Fruit fly (Drosophila melanogaster): Measurements from ENCODE around the gene CG1750.

Gene CG1750

dm6 chr3R:31252093-31252962, 2.4 kb downstream of the CG1750 start, which contains the start of the genes qless and mRpL32 (continued):
- TF ChIP-seq Doc3 (GFP tag; IDR thresholded peaks at IDR 0.05; ENCODE audit: partially characterized antibody) = peak; percentile 86
- TF ChIP-seq abd-A (tag; optimal IDR thresholded peaks at IDR 0.05) = no peak
- TF ChIP-seq Spps (tag; optimal IDR thresholded peaks at IDR 0.05) = peak; percentile 26
- TF ChIP-seq Fer3 (tag; optimal IDR thresholded peaks at IDR 0.05) = no peak
- no peak for TF ChIP-seq hth (optimal IDR thresholded peaks at IDR 0.05)
- no peak for TF ChIP-seq Eip74EF (GFP tag; optimal IDR thresholded peaks at IDR 0.05)
- TF ChIP-seq CG12236 (GFP tag; optimal IDR thresholded peaks at IDR 0.05) = no peak
- TF ChIP-seq CG14860 (GFP tag; IDR thresholded peaks at IDR 0.05; ENCODE audit: partially characterized antibody) = peak; percentile 55; the same call in 2 of the 3 replicates
- peak; percentile 24; the same call in 1 of the 3 replicates for TF ChIP-seq Opbp (GFP tag; IDR thresholded peaks at IDR 0.05; ENCODE audit: partially characterized antibody)
- no peak; the same call in 1 of the 2 replicates for TF ChIP-seq dimm (GFP tag; IDR thresholded peaks at IDR 0.05)
- TF ChIP-seq Atf-2 (GFP tag; optimal IDR thresholded peaks at IDR 0.05) = peak; percentile 25
- peak; percentile 51 for TF ChIP-seq CG10267 (tag; optimal IDR thresholded peaks at IDR 0.05)
- TF ChIP-seq gcm (GFP tag; optimal IDR thresholded peaks at IDR 0.05) = peak; percentile 24
- peak; percentile 35 for TF ChIP-seq CG12659 (GFP tag; optimal IDR thresholded peaks at IDR 0.05)
- peak; percentile 41 for TF ChIP-seq bcd (GFP tag; optimal IDR thresholded peaks at IDR 0.05)
- no peak for TF ChIP-seq CG17568 (GFP tag; optimal IDR thresholded peaks at IDR 0.05)
- no peak for TF ChIP-seq psq (GFP tag; optimal IDR thresholded peaks at IDR 0.05)
- no peak for TF ChIP-seq CG14965 (GFP tag; optimal IDR thresholded peaks at IDR 0.05; ENCODE audit: borderline replicate concordance)
- peak; percentile 52 for TF ChIP-seq trem (tag; optimal IDR thresholded peaks at IDR 0.05)
- TF ChIP-seq Nf-YA (GFP tag; IDR thresholded peaks at IDR 0.05) = peak; percentile 39; the same call in 1 of the 2 replicates
- no peak for TF ChIP-seq CG8281 (tag; optimal IDR thresholded peaks at IDR 0.05)
- peak; percentile 29 for TF ChIP-seq CG8290 (GFP tag; optimal IDR thresholded peaks at IDR 0.05)
- no peak for TF ChIP-seq CG8290 (tag; optimal IDR thresholded peaks at IDR 0.05)
- TF ChIP-seq Atf3 (GFP tag; optimal IDR thresholded peaks at IDR 0.05) = peak; percentile 3
- TF ChIP-seq da (GFP tag; optimal IDR thresholded peaks at IDR 0.05) = peak; percentile 11
- TF ChIP-seq al (GFP tag; IDR thresholded peaks at IDR 0.05) = peak; percentile 85
- TF ChIP-seq CG16815 (GFP tag; optimal IDR thresholded peaks at IDR 0.05) = no peak
- TF ChIP-seq CG31388 (GFP tag; optimal IDR thresholded peaks at IDR 0.05) = peak; percentile 79
- no peak for TF ChIP-seq CG7963 (GFP tag; IDR thresholded peaks at IDR 0.05; ENCODE audit: partially characterized antibody)
- TF ChIP-seq Dip3 (GFP tag; optimal IDR thresholded peaks at IDR 0.05) = peak; percentile 19
- TF ChIP-seq unc-4 (GFP tag; IDR thresholded peaks at IDR 0.05; ENCODE audit: partially characterized antibody) = peak; percentile 83
- TF ChIP-seq C15 (GFP tag; IDR thresholded peaks at IDR 0.05) = 0 out of 3 replicates have a peak, but pooled peaks have one; percentile 34
- TF ChIP-seq mirr (GFP tag; optimal IDR thresholded peaks at IDR 0.05) = peak; percentile 14
- TF ChIP-seq CG32532 (GFP tag; IDR thresholded peaks at IDR 0.05) = peak; percentile 85
- TF ChIP-seq croc (GFP tag; conservative IDR thresholded peaks at IDR 0.05) = peak; percentile 71
- TF ChIP-seq ham (GFP tag; IDR thresholded peaks at IDR 0.05) = no peak
- TF ChIP-seq Hr51 (GFP tag; optimal IDR thresholded peaks at IDR 0.05) = no peak
- TF ChIP-seq CG3995 (GFP tag; optimal IDR thresholded peaks at IDR 0.05) = peak; percentile 65
- no peak for TF ChIP-seq Nf-YB (GFP tag; optimal IDR thresholded peaks at IDR 0.05)
- TF ChIP-seq dati (GFP tag; IDR thresholded peaks at IDR 0.05) = peak; percentile 70
- peak; percentile 44 for TF ChIP-seq btn (GFP tag; optimal IDR thresholded peaks at IDR 0.05)
- TF ChIP-seq CG14710 (tag; optimal IDR thresholded peaks at IDR 0.05) = peak; percentile 74
- TF ChIP-seq CG3726 (GFP tag; IDR thresholded peaks at IDR 0.05) = peak; percentile 71; the same call in 1 of the 3 replicates
- peak; percentile 81; the same call in 1 of the 2 replicates for TF ChIP-seq Rfx (GFP tag; IDR thresholded peaks at IDR 0.05)
- peak; percentile 72 for TF ChIP-seq CG8944 (GFP tag; optimal IDR thresholded peaks at IDR 0.05)
- peak; percentile 31 for TF ChIP-seq CG12769 (tag; optimal IDR thresholded peaks at IDR 0.05)
- peak; percentile 48 for TF ChIP-seq repo (GFP tag; optimal IDR thresholded peaks at IDR 0.05)
- TF ChIP-seq CG8359 (GFP tag; optimal IDR thresholded peaks at IDR 0.05; ENCODE audit: borderline replicate concordance) = peak; percentile 35

Measured in whole organism, embryonic.